Worm (Caenorhabditis elegans): ENCODE data around the gene C49G7.12.

DNA sequence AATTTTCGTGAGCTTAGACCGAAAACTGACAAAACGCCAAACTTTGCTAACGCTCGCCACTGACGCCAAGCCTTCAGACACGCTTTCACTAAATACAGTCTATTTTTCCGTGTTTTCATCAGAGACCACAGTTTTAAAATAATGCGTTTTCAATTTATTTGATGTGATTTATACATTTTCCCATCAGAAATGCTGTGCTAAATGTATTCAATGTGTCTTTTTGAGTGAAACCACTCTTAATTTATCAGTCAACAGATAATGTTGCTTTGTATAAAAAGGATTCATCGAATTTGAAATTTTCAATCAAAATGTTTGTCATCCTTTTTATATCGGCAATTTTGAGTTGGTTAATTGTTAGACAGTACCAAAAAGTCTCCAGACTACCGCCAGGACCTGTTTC is 6.9 kb upstream of the C49G7.12 start, which contains the start of gene cyp-35A4:
- no peak for TF ChIP-seq tbx-11 (GFP tag; IDR thresholded peaks at IDR 0.05)
- TF ChIP-seq tra-4 (tag; optimal IDR thresholded peaks at IDR 0.05), result no peak
- TF ChIP-seq hmbx-1 (tag; optimal IDR thresholded peaks at IDR 0.05), result no peak
- no peak for TF ChIP-seq ama-1 (optimal IDR thresholded peaks at IDR 0.05)
- TF ChIP-seq hmg-4 (GFP tag; optimal IDR thresholded peaks at IDR 0.05), result no peak
- no peak for TF ChIP-seq ceh-13 (GFP tag; optimal IDR thresholded peaks at IDR 0.05)
- TF ChIP-seq hnd-1 (tag; optimal IDR thresholded peaks at IDR 0.05), result no peak
- TF ChIP-seq sea-1 (GFP tag; conservative IDR thresholded peaks at IDR 0.05), result no peak
- no peak for TF ChIP-seq ets-7 (tag; optimal IDR thresholded peaks at IDR 0.05)
- TF ChIP-seq ceh-36 (tag; optimal IDR thresholded peaks at IDR 0.05), result no peak
